Fruit fly (Drosophila melanogaster) whole organism, embryonic: ENCODE data around the gene CG3294.

Experiments
- B-H1 ChIP-seq: fragments of 200-800 bp; sonication (Bioruptor generic); IDR thresholded peaks from 3 replicates; pipeline ENCODE4 v1.3.6; 2022; ENCODE audit warnings: missing biosample characterization, missing genetic modification characterization
- Blimp-1 ChIP-seq: fragments of 200-800 bp; sonication (Bioruptor generic); optimal IDR thresholded peaks from 3 replicates; lab custom pipeline; 2018; ENCODE audit warnings: missing biosample characterization, missing genetic modification characterization, mild to moderate bottlenecking, moderate library complexity, missing genetic modification reagents
- CG11085 ChIP-seq: fragments of 200-800 bp; sonication (Bioruptor generic); IDR thresholded peaks from 2 replicates; pipeline ENCODE4 v1.3.6; 2022; ENCODE audit warnings: missing biosample characterization, missing genetic modification characterization
- CG11093 ChIP-seq: fragments of 200-800 bp; sonication (Bioruptor generic); IDR thresholded peaks from 3 replicates; pipeline ENCODE4 v1.3.6; 2022; ENCODE audit warnings: missing biosample characterization, missing genetic modification characterization
- CG12219 ChIP-seq: fragments of 200-800 bp; sonication (Bioruptor generic); optimal IDR thresholded peaks from 3 replicates; lab custom pipeline; 2018; ENCODE audit warnings: missing biosample characterization, mild to moderate bottlenecking, missing genetic modification characterization
- CG13296 ChIP-seq: fragments of 200-800 bp; sonication (Bioruptor generic); optimal IDR thresholded peaks from 3 replicates; lab custom pipeline; 2018; ENCODE audit warnings: missing biosample characterization, mild to moderate bottlenecking, missing genetic modification characterization
- CG13624 ChIP-seq: fragments of 200-800 bp; sonication (Bioruptor generic); optimal IDR thresholded peaks from 2 replicates; lab custom pipeline; 2016; ENCODE audit warnings: missing biosample characterization, missing genetic modification characterization
- CG15269 ChIP-seq: fragments of 200-800 bp; sonication (Bioruptor generic); optimal IDR thresholded peaks from 2 replicates; lab custom pipeline; 2018; ENCODE audit warnings: missing biosample characterization, mild to moderate bottlenecking, missing genetic modification characterization, moderate library complexity
- CG16815 ChIP-seq: fragments of 200-800 bp; sonication (Bioruptor generic); optimal IDR thresholded peaks from 3 replicates; lab custom pipeline; 2017; ENCODE audit warnings: missing biosample characterization, mild to moderate bottlenecking, missing genetic modification characterization
- CG16863 ChIP-seq: fragments of 200-800 bp; sonication (Bioruptor generic); optimal IDR thresholded peaks from 3 replicates; lab custom pipeline; 2016; ENCODE audit warnings: missing biosample characterization, missing genetic modification characterization
- CG18011 ChIP-seq: fragments of 200-800 bp; sonication (Bioruptor generic); optimal IDR thresholded peaks from 2 replicates; lab custom pipeline; 2017; ENCODE audit warnings: missing biosample characterization, missing genetic modification characterization, mild to moderate bottlenecking, moderate library complexity, missing genotype
- CG2120 ChIP-seq: fragments of 200-800 bp; sonication (Bioruptor generic); optimal IDR thresholded peaks from 3 replicates; lab custom pipeline; 2016; ENCODE audit warnings: missing biosample characterization, missing genetic modification characterization
- CG30403 ChIP-seq: fragments of 200-800 bp; sonication (Bioruptor generic); optimal IDR thresholded peaks from 3 replicates; lab custom pipeline; 2016; ENCODE audit warnings: missing biosample characterization, missing genetic modification characterization
- CG30431 ChIP-seq: fragments of 200-800 bp; sonication (Bioruptor generic); optimal IDR thresholded peaks from 2 replicates; lab custom pipeline; 2017; ENCODE audit warnings: missing biosample characterization, missing genetic modification characterization
- CG3065 ChIP-seq: fragments of 200-800 bp; sonication (Bioruptor generic); optimal IDR thresholded peaks from 2 replicates; lab custom pipeline; 2016; ENCODE audit warnings: missing biosample characterization, missing genetic modification characterization
- CG3847 ChIP-seq: fragments of 200-800 bp; sonication (Bioruptor generic); IDR thresholded peaks from 2 replicates; pipeline ENCODE4 v1.3.6; 2022; ENCODE audit warnings: missing biosample characterization, missing genetic modification characterization
- CG3995 ChIP-seq: fragments of 200-800 bp; sonication (Bioruptor generic); optimal IDR thresholded peaks from 3 replicates; lab custom pipeline; 2016; ENCODE audit warnings: missing biosample characterization, missing genetic modification characterization
- CG4282 ChIP-seq: fragments of 200-800 bp; sonication (Bioruptor generic); optimal IDR thresholded peaks from 2 replicates; lab custom pipeline; 2016; ENCODE audit warnings: missing biosample characterization, missing genetic modification characterization
- CG6765 ChIP-seq: fragments of 200-800 bp; sonication (Bioruptor generic); optimal IDR thresholded peaks from 3 replicates; lab custom pipeline; 2017; ENCODE audit warnings: missing biosample characterization, mild to moderate bottlenecking, missing genetic modification characterization
- CG6813 ChIP-seq: fragments of 200-800 bp; sonication (Bioruptor generic); optimal IDR thresholded peaks from 2 replicates; lab custom pipeline; 2017; ENCODE audit warnings: missing biosample characterization, missing genetic modification characterization, mild to moderate bottlenecking, moderate library complexity, missing genetic modification reagents
- CG6854 ChIP-seq: fragments of 200-800 bp; sonication (Bioruptor generic); optimal IDR thresholded peaks from 3 replicates; lab custom pipeline; 2017; ENCODE audit warnings: missing biosample characterization, mild to moderate bottlenecking, missing genetic modification characterization
- CG7357 ChIP-seq: fragments of 200-800 bp; sonication (Bioruptor generic); IDR thresholded peaks from 3 replicates; pipeline ENCODE4 v1.3.6; 2022; ENCODE audit warnings: missing biosample characterization, missing genetic modification characterization
- CG8089 ChIP-seq: fragments of 200-800 bp; sonication (Bioruptor generic); optimal IDR thresholded peaks from 3 replicates; lab custom pipeline; 2016; ENCODE audit warnings: missing biosample characterization, missing genetic modification characterization
- CG8290 ChIP-seq, 3 experiments: fragments of 200-800 bp; sonication (Bioruptor generic); optimal IDR thresholded peaks; 2 replicates each; lab custom pipeline; 2016 to 2019; ENCODE audit warnings: missing biosample characterization in 3 of 3, missing genetic modification characterization in 3 of 3, mild to moderate bottlenecking in 2 of 3, moderate library complexity in 1 of 3
- Camta ChIP-seq: fragments of 200-800 bp; sonication (Bioruptor generic); optimal IDR thresholded peaks from 2 replicates; lab custom pipeline; 2016; ENCODE audit warnings: missing biosample characterization, missing genetic modification characterization
- E2f1 ChIP-seq: fragments of 200-800 bp; sonication (Bioruptor generic); IDR thresholded peaks from 2 replicates; pipeline ENCODE4 v1.3.6; 2022; ENCODE audit warnings: missing biosample characterization, missing genetic modification characterization
- Ets97D ChIP-seq: fragments of 200-800 bp; sonication (Bioruptor generic); optimal IDR thresholded peaks from 3 replicates; lab custom pipeline; 2016; ENCODE audit warnings: missing biosample characterization, missing genetic modification characterization
- Fer2 ChIP-seq: fragments of 200-800 bp; sonication (Bioruptor generic); optimal IDR thresholded peaks from 2 replicates; lab custom pipeline; 2018; ENCODE audit warnings: missing biosample characterization, mild to moderate bottlenecking, missing genetic modification characterization, moderate library complexity
- Fer3 ChIP-seq: fragments of 200-800 bp; sonication (Bioruptor generic); optimal IDR thresholded peaks from 2 replicates; lab custom pipeline; 2018; ENCODE audit warnings: missing biosample characterization, mild to moderate bottlenecking, missing genetic modification characterization, moderate library complexity
- HLH54F ChIP-seq: fragments of 200-800 bp; sonication (Bioruptor generic); optimal IDR thresholded peaks from 3 replicates; lab custom pipeline; 2016; ENCODE audit warnings: missing biosample characterization, missing genetic modification characterization
- HLHmδ ChIP-seq: fragments of 200-800 bp; sonication (Bioruptor generic); optimal IDR thresholded peaks from 2 replicates; lab custom pipeline; 2018; ENCODE audit warnings: missing biosample characterization, mild to moderate bottlenecking, missing genetic modification characterization, moderate library complexity
- Hr51 ChIP-seq, 2 experiments: fragments of 200-800 bp; sonication (Bioruptor generic); optimal IDR thresholded peaks; 2 replicates in 1 of 2; 3 replicates in 1 of 2; lab custom pipeline; 2016 to 2018; ENCODE audit warnings: missing biosample characterization in 2 of 2, missing genetic modification characterization in 2 of 2, mild to moderate bottlenecking in 1 of 2, moderate library complexity in 1 of 2
- Lim3 ChIP-seq: fragments of 200-800 bp; sonication (Bioruptor generic); IDR thresholded peaks from 2 replicates; pipeline ENCODE4 v1.3.6; 2022; ENCODE audit warnings: missing biosample characterization, missing genetic modification characterization
- Med ChIP-seq: fragments of 200-800 bp; sonication (Bioruptor generic); peaks from one replicate; lab custom pipeline; 2016; ENCODE audit warnings: missing biosample characterization, missing genetic modification characterization, mild to moderate bottlenecking, inconsistent platforms, moderate library complexity
- Meics ChIP-seq: fragments of 200-800 bp; sonication (Bioruptor generic); optimal IDR thresholded peaks from 2 replicates; lab custom pipeline; 2017; ENCODE audit warnings: missing biosample characterization, mild to moderate bottlenecking, missing genetic modification characterization
- Ptx1 ChIP-seq: fragments of 200-800 bp; sonication (Bioruptor generic); IDR thresholded peaks from 2 replicates; pipeline ENCODE4 v1.3.6; 2022; ENCODE audit warnings: missing biosample characterization, missing genetic modification characterization
- Sox100B ChIP-seq: fragments of 200-800 bp; sonication (Bioruptor generic); optimal IDR thresholded peaks from 3 replicates; lab custom pipeline; 2018; ENCODE audit warnings: missing biosample characterization, mild to moderate bottlenecking, missing genetic modification characterization
- chn ChIP-seq: fragments of 200-800 bp; sonication (Bioruptor generic); optimal IDR thresholded peaks from 2 replicates; lab custom pipeline; 2016; ENCODE audit warnings: missing biosample characterization, missing genetic modification characterization
- crp ChIP-seq, 2 experiments: fragments of 200-800 bp; sonication (Bioruptor generic); optimal IDR thresholded peaks; 2 replicates in 1 of 2; 3 replicates in 1 of 2; lab custom pipeline; 2017; ENCODE audit warnings: missing biosample characterization in 2 of 2, missing genetic modification characterization in 2 of 2, mild to moderate bottlenecking in 1 of 2, moderate library complexity in 1 of 2
- da ChIP-seq: fragments of 200-800 bp; sonication (Bioruptor generic); optimal IDR thresholded peaks from 2 replicates; lab custom pipeline; 2016; ENCODE audit warnings: missing biosample characterization, missing genetic modification characterization
- fd102C ChIP-seq: fragments of 200-800 bp; sonication (Bioruptor generic); optimal IDR thresholded peaks from 2 replicates; lab custom pipeline; 2018; ENCODE audit warnings: missing biosample characterization, mild to moderate bottlenecking, missing genetic modification characterization, moderate library complexity
- her ChIP-seq: fragments of 200-800 bp; sonication (Bioruptor generic); optimal IDR thresholded peaks from 2 replicates; lab custom pipeline; 2016; ENCODE audit warnings: missing biosample characterization, missing genetic modification characterization
- mam ChIP-seq: fragments of 200-800 bp; sonication (Bioruptor generic); optimal IDR thresholded peaks from 3 replicates; lab custom pipeline; 2016; ENCODE audit warnings: missing biosample characterization, missing genetic modification characterization
- odd ChIP-seq: fragments of 200-800 bp; sonication (Bioruptor generic); optimal IDR thresholded peaks from 2 replicates; lab custom pipeline; 2017; ENCODE audit warnings: missing biosample characterization, mild to moderate bottlenecking, missing genetic modification characterization
- ranshi ChIP-seq: fragments of 200-800 bp; sonication (Bioruptor generic); IDR thresholded peaks from 2 replicates; pipeline ENCODE4 v1.3.6; 2022; ENCODE audit warnings: missing biosample characterization, missing genetic modification characterization
- schlank ChIP-seq: fragments of 200-800 bp; sonication (Bioruptor generic); optimal IDR thresholded peaks from 2 replicates; lab custom pipeline; 2018; ENCODE audit warnings: missing biosample characterization, mild to moderate bottlenecking, missing genetic modification characterization
- sisA ChIP-seq: fragments of 200-800 bp; sonication (Bioruptor generic); IDR thresholded peaks from 2 replicates; pipeline ENCODE4 v1.3.6; 2022; ENCODE audit warnings: missing biosample characterization, missing genetic modification characterization
- usp ChIP-seq: fragments of >200 bp; optimal IDR thresholded peaks from 2 replicates; lab custom pipeline; 2017; ENCODE audit warnings: missing biosample characterization, missing genetic modification characterization
- vfl ChIP-seq: fragments of 200-800 bp; sonication (Bioruptor generic); optimal IDR thresholded peaks from 2 replicates; lab custom pipeline; 2016; ENCODE audit warnings: missing biosample characterization, missing genetic modification characterization
- wdn ChIP-seq: fragments of 200-800 bp; sonication (Bioruptor generic); IDR thresholded peaks from 2 replicates; pipeline ENCODE4 v1.3.6; 2022; ENCODE audit warnings: missing biosample characterization, missing genetic modification characterization

The CG3294 gene

dm6 chr2L:4821319-4821717, 27.0 kb downstream of the CG3294 start (continued):
- TF ChIP-seq CG6813 (peak; percentile 50), Sox100B (GFP tag; lab: Kevin White, UChicago) (peak; percentile 76), B-H1 (peak; percentile 31; the same call in 2 of the 3 replicates), CG4282 (GFP tag; lab: Kevin White, UChicago) (peak; percentile 53), vfl (GFP tag; lab: Kevin White, UChicago) (peak; percentile 46), Ets97D (GFP tag; lab: Kevin White, UChicago) (peak; percentile 19), her (GFP tag; lab: Kevin White, UChicago) (no peak), CG16863 (GFP tag; lab: Kevin White, UChicago) (no peak), odd (GFP tag; lab: Kevin White, UChicago) (peak; percentile 67), da (no peak), CG6765 (GFP tag; lab: Kevin White, UChicago) (peak; percentile 62), CG3065 (GFP tag; lab: Kevin White, UChicago) (no peak), CG6854 (GFP tag; lab: Kevin White, UChicago) (peak; percentile 73), Meics (peak; percentile 85), HLHmδ (GFP tag; lab: Kevin White, UChicago) (no peak), Ptx1 (GFP tag; lab: Robert Waterston, UW) (peak; percentile 70), CG16815 (GFP tag; lab: Kevin White, UChicago) (peak; percentile 42), CG2120 (GFP tag; lab: Kevin White, UChicago) (peak; percentile 72), Med (GFP tag; lab: Kevin White, UChicago) (peak; percentile 87), CG30431 (GFP tag; lab: Kevin White, UChicago) (peak; percentile 25), crp (GFP tag; optimal IDR thresholded peaks at IDR 0.05; lab: Kevin White, UChicago) (peak in 1 of 2 experiments; percentile 14), CG7357 (GFP tag; lab: Robert Waterston, UW) (peak; percentile 45), CG12219 (GFP tag; lab: Kevin White, UChicago) (no peak), CG3995 (GFP tag; lab: Kevin White, UChicago) (peak; percentile 23), CG11085 (GFP tag; lab: Robert Waterston, UW) (peak; percentile 80), Camta (GFP tag; lab: Kevin White, UChicago) (peak; percentile 45), sisA (peak; percentile 66), ranshi (peak; percentile 59), fd102C (GFP tag; lab: Kevin White, UChicago) (no peak), CG11093 (GFP tag; lab: Robert Waterston, UW) (0 out of 3 replicates have a peak, but pooled peaks have one; percentile 7), mam (GFP tag; lab: Kevin White, UChicago) (peak; percentile 45), Blimp-1 (GFP tag; lab: Kevin White, UChicago) (peak; percentile 55), Hr51 (GFP tag; optimal IDR thresholded peaks at IDR 0.05; lab: Kevin White, UChicago) (peak; percentile 2 to 71), chn (GFP tag; lab: Kevin White, UChicago) (no peak), usp (GFP tag; lab: Kevin White, UChicago) (no peak), Fer3 (peak; percentile 78), schlank (peak; percentile 27), Fer2 (tag; lab: Kevin White, UChicago) (peak; percentile 31), CG13624 (GFP tag; lab: Kevin White, UChicago) (no peak), CG8089 (GFP tag; lab: Kevin White, UChicago) (no peak), CG8290 (GFP tag; optimal IDR thresholded peaks at IDR 0.05; lab: Kevin White, UChicago) (no peak), CG8290 (tag; optimal IDR thresholded peaks at IDR 0.05; lab: Kevin White, UChicago) (peak in 1 of 2 experiments; percentile 42), CG3847 (peak; percentile 69), Lim3 (GFP tag; lab: Robert Waterston, UW) (peak; percentile 31; the same call in 1 of the 2 replicates), CG30403 (GFP tag; lab: Kevin White, UChicago) (peak; percentile 60), E2f1 (GFP tag; lab: Robert Waterston, UW) (peak; percentile 61; the same call in 1 of the 2 replicates), CG13296 (GFP tag; lab: Kevin White, UChicago) (peak; percentile 88), HLH54F (peak; percentile 36), CG15269 (peak; percentile 74), wdn (GFP tag; lab: Robert Waterston, UW) (peak; percentile 51; the same call in 1 of the 2 replicates), CG18011 (GFP tag; lab: Kevin White, UChicago) (no peak)
